Fruit fly (Drosophila melanogaster): ENCODE results near the gene S1P.

S1P gene

DNA sequence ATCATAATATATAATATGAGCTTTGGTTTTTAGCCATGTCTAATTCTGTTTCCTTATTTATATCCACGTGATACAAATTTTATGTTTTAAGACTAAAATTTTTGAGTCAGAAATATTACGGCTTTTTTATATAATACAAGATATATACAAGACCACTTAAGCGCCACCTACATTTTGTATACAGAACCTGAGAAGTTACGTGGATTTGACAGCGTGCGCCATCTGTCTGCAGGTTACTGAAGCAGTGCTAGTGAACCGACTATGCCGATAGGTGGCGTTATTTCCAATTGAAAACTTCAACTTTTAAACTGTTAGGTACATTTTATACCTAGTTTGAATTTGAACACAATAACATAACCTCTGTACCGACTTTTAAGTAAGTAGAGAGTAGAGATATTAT, 35.6 kb upstream of the S1P start (continued):
- peak; percentile 27 for TF ChIP-seq Oli (tag; optimal IDR thresholded peaks at IDR 0.05)
- TF ChIP-seq CG17568 (GFP tag; optimal IDR thresholded peaks at IDR 0.05), result no peak
- TF ChIP-seq CG17912 (GFP tag; optimal IDR thresholded peaks at IDR 0.05), result peak; percentile 50
- peak; percentile 77 for TF ChIP-seq CG8089 (GFP tag; optimal IDR thresholded peaks at IDR 0.05)
- TF ChIP-seq hth (optimal IDR thresholded peaks at IDR 0.05), result no peak
- TF ChIP-seq ac (GFP tag; optimal IDR thresholded peaks at IDR 0.05), result no peak
- TF ChIP-seq Drgx (GFP tag; IDR thresholded peaks at IDR 0.05), result no peak
- peak; percentile 64 for TF ChIP-seq dmrt11E (tag; optimal IDR thresholded peaks at IDR 0.05)
- TF ChIP-seq CG9876 (GFP tag; optimal IDR thresholded peaks at IDR 0.05), result peak; percentile 73
- TF ChIP-seq toy (GFP tag; IDR thresholded peaks at IDR 0.05), result no peak
- TF ChIP-seq chn (GFP tag; optimal IDR thresholded peaks at IDR 0.05), result peak; percentile 54
- peak; percentile 83 for TF ChIP-seq tin (GFP tag; optimal IDR thresholded peaks at IDR 0.05)
- TF ChIP-seq CG14710 (tag; optimal IDR thresholded peaks at IDR 0.05), result peak; percentile 57
- 0 out of 2 replicates have a peak, but pooled peaks have one; percentile 24 for TF ChIP-seq bbx (GFP tag; IDR thresholded peaks at IDR 0.05; ENCODE audit: partially characterized antibody)
- TF ChIP-seq crol (GFP tag; IDR thresholded peaks at IDR 0.05), result no peak
- peak; percentile 68 for TF ChIP-seq stwl (tag; optimal IDR thresholded peaks at IDR 0.05)
- TF ChIP-seq ssp (GFP tag; IDR thresholded peaks at IDR 0.05), result peak; percentile 32; the same call in 1 of the 2 replicates
- TF ChIP-seq CG13296 (GFP tag; optimal IDR thresholded peaks at IDR 0.05), result no peak
- TF ChIP-seq onecut (GFP tag; IDR thresholded peaks at IDR 0.05), result peak; percentile 63
- TF ChIP-seq CG14667 (GFP tag; IDR thresholded peaks at IDR 0.05), result peak; percentile 61
- TF ChIP-seq HLHmδ (GFP tag; optimal IDR thresholded peaks at IDR 0.05), result no peak
- no peak for TF ChIP-seq CG12071 (GFP tag; optimal IDR thresholded peaks at IDR 0.05)
- TF ChIP-seq Nf-YB (GFP tag; optimal IDR thresholded peaks at IDR 0.05), result no peak
- TF ChIP-seq so (GFP tag; IDR thresholded peaks at IDR 0.05), result no peak
- peak; percentile 58 for TF ChIP-seq CG12942 (GFP tag; optimal IDR thresholded peaks at IDR 0.05)
- peak; percentile 72 for TF ChIP-seq CG3065 (GFP tag; optimal IDR thresholded peaks at IDR 0.05)
- peak; percentile 81 for TF ChIP-seq sisA (GFP tag; IDR thresholded peaks at IDR 0.05)
- peak; percentile 34 for TF ChIP-seq fu2 (GFP tag; optimal IDR thresholded peaks at IDR 0.05)
- TF ChIP-seq jing (GFP tag; optimal IDR thresholded peaks at IDR 0.05), result peak; percentile 8
- TF ChIP-seq esg (GFP tag; conservative IDR thresholded peaks at IDR 0.05), result no peak
- TF ChIP-seq CG7839 (tag; optimal IDR thresholded peaks at IDR 0.05), result peak; percentile 75
- TF ChIP-seq BEAF-32 (GFP tag; optimal IDR thresholded peaks at IDR 0.05), result no peak
- TF ChIP-seq CG18619 (GFP tag; optimal IDR thresholded peaks at IDR 0.05), result peak; percentile 14
- TF ChIP-seq CG34224 (GFP tag; IDR thresholded peaks at IDR 0.05; ENCODE audit: partially characterized antibody), result no peak
- no peak for TF ChIP-seq wek (GFP tag; optimal IDR thresholded peaks at IDR 0.05)
- TF ChIP-seq CG8290 (GFP tag; optimal IDR thresholded peaks at IDR 0.05), result peak; percentile 65
- TF ChIP-seq CG8290 (tag; optimal IDR thresholded peaks at IDR 0.05), result peak; percentile 12 to 84
- peak; percentile 54 for TF ChIP-seq CG1647 (GFP tag; optimal IDR thresholded peaks at IDR 0.05)
- no peak for TF ChIP-seq rib (GFP tag; IDR thresholded peaks at IDR 0.05)
- TF ChIP-seq CG6813 (GFP tag; optimal IDR thresholded peaks at IDR 0.05), result peak; percentile 24
- TF ChIP-seq Ets97D (GFP tag; optimal IDR thresholded peaks at IDR 0.05), result peak; percentile 58
- TF ChIP-seq grn (GFP tag; optimal IDR thresholded peaks at IDR 0.05), result no peak
- peak; percentile 60; the same call in 2 of the 3 replicates for TF ChIP-seq zfh1 (GFP tag; IDR thresholded peaks at IDR 0.05)
- TF ChIP-seq maf-S (GFP tag; optimal IDR thresholded peaks at IDR 0.05), result peak; percentile 30
- peak; percentile 68 for TF ChIP-seq CG13424 (tag; optimal IDR thresholded peaks at IDR 0.05)
- peak; percentile 34 for TF ChIP-seq lab (GFP tag; optimal IDR thresholded peaks at IDR 0.05)
- peak; percentile 69 for TF ChIP-seq CG10366 (GFP tag; IDR thresholded peaks at IDR 0.05)
- 0 out of 2 replicates have a peak, but pooled peaks have one; percentile 8 for TF ChIP-seq Gsc (GFP tag; IDR thresholded peaks at IDR 0.05)
- TF ChIP-seq az2 (GFP tag; optimal IDR thresholded peaks at IDR 0.05), result peak; percentile 83
- no peak for TF ChIP-seq cwo (GFP tag; optimal IDR thresholded peaks at IDR 0.05)
- TF ChIP-seq CG12236 (GFP tag; optimal IDR thresholded peaks at IDR 0.05), result no peak
